Worm (Caenorhabditis elegans) whole organism, L2 larva: ENCODE measurements around the gene ccnk-1.
A peak's percentile ranks its signal among the peaks of the same experiment; 100 is the strongest.

ENCODE experiments used
- C34F6.9 ChIP-seq: fragments of 150-350 bp; optimal IDR thresholded peaks from 2 replicates; lab custom pipeline; 2014; ENCODE audit warnings: missing biosample characterization, missing genetic modification characterization
- F13H6.1 ChIP-seq: sonication (generic microtip); optimal IDR thresholded peaks from 2 replicates; lab custom pipeline; 2016; ENCODE audit warnings: missing genetic modification characterization, missing compliant biosample characterization
- R02D3.7 ChIP-seq: fragments of 150-350 bp; optimal IDR thresholded peaks from 2 replicates; lab custom pipeline; 2014; ENCODE audit warnings: missing biosample characterization, missing genetic modification characterization
- Y55F3AM.14 ChIP-seq: fragments of 200-800 bp; sonication (Bioruptor generic); optimal IDR thresholded peaks from 2 replicates; lab custom pipeline; 2018; ENCODE audit warnings: mild to moderate bottlenecking, missing genetic modification characterization, missing compliant biosample characterization
- alr-1 ChIP-seq: fragments of 150-350 bp; optimal IDR thresholded peaks from 2 replicates; lab custom pipeline; 2014; ENCODE audit warnings: missing biosample characterization, missing genetic modification characterization
- ama-1 ChIP-seq: fragments of 150-350 bp; optimal IDR thresholded peaks from 2 replicates; lab custom pipeline; 2018; ENCODE audit warnings: inconsistent platforms
- blmp-1 ChIP-seq: sonication (generic microtip); optimal IDR thresholded peaks from 2 replicates; lab custom pipeline; 2017; ENCODE audit warnings: missing genetic modification characterization, mild to moderate bottlenecking, missing compliant biosample characterization, antibody characterized with exemption, moderate library complexity; ENCODE audit not compliant: insufficient read depth
- ceh-16 ChIP-seq: fragments of 150-350 bp; optimal IDR thresholded peaks from 2 replicates; lab custom pipeline; 2014; ENCODE audit warnings: missing biosample characterization, missing genetic modification characterization
- ceh-82 ChIP-seq: fragments of 150-350 bp; optimal IDR thresholded peaks from 2 replicates; lab custom pipeline; 2014; ENCODE audit warnings: missing biosample characterization, missing genetic modification characterization
- crh-2 ChIP-seq: sonication (generic microtip); optimal IDR thresholded peaks from 2 replicates; lab custom pipeline; 2017; ENCODE audit warnings: missing biosample characterization, missing genetic modification characterization
- dmd-4 ChIP-seq: sonication (generic microtip); optimal IDR thresholded peaks from 2 replicates; lab custom pipeline; 2017; ENCODE audit warnings: missing biosample characterization, missing genetic modification characterization
- egl-27 ChIP-seq: sonication (generic microtip); optimal IDR thresholded peaks from 3 replicates; lab custom pipeline; 2017; ENCODE audit warnings: missing biosample characterization, missing genetic modification reagents, missing genetic modification characterization
- elt-1 ChIP-seq: fragments of 150-350 bp; optimal IDR thresholded peaks from 2 replicates; lab custom pipeline; 2014; ENCODE audit warnings: missing biosample characterization, missing genetic modification characterization
- elt-3 ChIP-seq: sonication (generic microtip); optimal IDR thresholded peaks from 2 replicates; lab custom pipeline; 2017; ENCODE audit warnings: missing biosample characterization, missing genetic modification characterization
- fos-1 ChIP-seq: fragments of 150-350 bp; optimal IDR thresholded peaks from 2 replicates; lab custom pipeline; 2014; ENCODE audit warnings: missing biosample characterization, missing genetic modification characterization
- gmeb-1 ChIP-seq: fragments of 150-350 bp; optimal IDR thresholded peaks from 2 replicates; lab custom pipeline; 2014; ENCODE audit warnings: missing biosample characterization, missing genetic modification characterization
- lin-11 ChIP-seq: fragments of 150-350 bp; sonication (generic microtip); optimal IDR thresholded peaks from 2 replicates; lab custom pipeline; 2014; ENCODE audit warnings: missing biosample characterization, missing genetic modification characterization, inconsistent platforms, mixed read lengths
- lin-13 ChIP-seq: fragments of 150-350 bp; optimal IDR thresholded peaks from 2 replicates; lab custom pipeline; 2014; ENCODE audit warnings: missing biosample characterization, missing genetic modification reagents, missing genetic modification characterization
- lin-39 ChIP-seq: fragments of 150-350 bp; optimal IDR thresholded peaks from 2 replicates; lab custom pipeline; 2014; ENCODE audit warnings: missing biosample characterization, missing genetic modification reagents, missing genetic modification characterization
- lsy-2 ChIP-seq, 2 experiments: fragments of 150-350 bp in 1 of 2; sonication (generic microtip) in 1 of 2; optimal IDR thresholded peaks; 2 replicates each; lab custom pipeline; 2014 to 2017; ENCODE audit warnings: missing biosample characterization in 2 of 2, missing genetic modification characterization in 2 of 2
- mab-5 ChIP-seq: fragments of 150-350 bp; optimal IDR thresholded peaks from 2 replicates; lab custom pipeline; 2014; ENCODE audit warnings: missing biosample characterization, missing genetic modification characterization
- mbf-1 ChIP-seq: sonication (generic microtip); optimal IDR thresholded peaks from 2 replicates; lab custom pipeline; 2017; ENCODE audit warnings: missing biosample characterization, missing genetic modification characterization
- mdl-1 ChIP-seq, 2 experiments: fragments of 150-350 bp in 1 of 2; sonication (generic microtip) in 1 of 2; optimal IDR thresholded peaks; 2 replicates each; lab custom pipeline; 2017; ENCODE audit warnings: missing biosample characterization in 2 of 2, missing genetic modification characterization in 2 of 2
- nhr-10 ChIP-seq: sonication (generic microtip); optimal IDR thresholded peaks from 2 replicates; lab custom pipeline; 2017; ENCODE audit warnings: missing biosample characterization, missing genetic modification characterization
- nhr-11 ChIP-seq: fragments of 150-350 bp; optimal IDR thresholded peaks from 2 replicates; lab custom pipeline; 2014; ENCODE audit warnings: missing biosample characterization, missing genetic modification characterization
- nhr-12 ChIP-seq: fragments of 150-350 bp; optimal IDR thresholded peaks from 2 replicates; lab custom pipeline; 2014; ENCODE audit warnings: missing biosample characterization, missing genetic modification characterization
- nhr-129 ChIP-seq: fragments of 150-350 bp; optimal IDR thresholded peaks from 2 replicates; lab custom pipeline; 2014; ENCODE audit warnings: missing biosample characterization, missing genetic modification characterization
- nhr-21 ChIP-seq: fragments of 150-350 bp; optimal IDR thresholded peaks from 2 replicates; lab custom pipeline; 2014; ENCODE audit warnings: missing biosample characterization, missing genetic modification characterization
- nhr-23 ChIP-seq: fragments of 150-350 bp; optimal IDR thresholded peaks from 2 replicates; lab custom pipeline; 2014; ENCODE audit warnings: missing biosample characterization, missing genetic modification reagents, missing genetic modification characterization
- nhr-237 ChIP-seq: fragments of 150-350 bp; optimal IDR thresholded peaks from 2 replicates; lab custom pipeline; 2014; ENCODE audit warnings: missing biosample characterization, missing genetic modification characterization
- nhr-25 ChIP-seq: fragments of 150-350 bp; sonication (generic microtip); optimal IDR thresholded peaks from 3 replicates; lab custom pipeline; 2014; ENCODE audit warnings: missing biosample characterization, missing genetic modification characterization
- nhr-6 ChIP-seq: fragments of 150-350 bp; optimal IDR thresholded peaks from 2 replicates; lab custom pipeline; 2014; ENCODE audit warnings: missing biosample characterization, missing genetic modification characterization
- nhr-77 ChIP-seq: fragments of 150-350 bp; optimal IDR thresholded peaks from 2 replicates; lab custom pipeline; 2014; ENCODE audit warnings: missing biosample characterization, missing genetic modification characterization
- peb-1 ChIP-seq: fragments of 150-350 bp; optimal IDR thresholded peaks from 2 replicates; lab custom pipeline; 2014; ENCODE audit warnings: missing biosample characterization, missing genetic modification characterization
- sem-4 ChIP-seq: fragments of 150-350 bp; optimal IDR thresholded peaks from 2 replicates; lab custom pipeline; 2014; ENCODE audit warnings: missing biosample characterization, missing genetic modification reagents, missing genetic modification characterization
- sma-3 ChIP-seq: sonication (generic microtip); optimal IDR thresholded peaks from 2 replicates; lab custom pipeline; 2016; ENCODE audit warnings: missing genetic modification reagents, missing genetic modification characterization, missing compliant biosample characterization
- sma-9 ChIP-seq, 2 experiments: fragments of 150-350 bp in 1 of 2; sonication (generic microtip) in 1 of 2; optimal IDR thresholded peaks; 2 replicates each; lab custom pipeline; 2014 to 2016; ENCODE audit warnings: missing genetic modification characterization in 2 of 2, mild to moderate bottlenecking in 1 of 2, missing biosample characterization in 1 of 2, missing compliant biosample characterization in 1 of 2, missing genetic modification reagents in 1 of 2, moderate library complexity in 1 of 2
- snpc-4 ChIP-seq: fragments of 150-350 bp; optimal IDR thresholded peaks from 2 replicates; lab custom pipeline; 2014; ENCODE audit warnings: missing biosample characterization, missing genetic modification characterization
- unc-39 ChIP-seq: fragments of 150-350 bp; optimal IDR thresholded peaks from 2 replicates; lab custom pipeline; 2014; ENCODE audit warnings: missing biosample characterization, missing genetic modification characterization
- unc-55 ChIP-seq: fragments of 150-350 bp; sonication (generic microtip); optimal IDR thresholded peaks from 3 replicates; lab custom pipeline; 2014; ENCODE audit warnings: missing biosample characterization, missing genetic modification reagents, missing genetic modification characterization
- unc-62 ChIP-seq: fragments of 150-350 bp; optimal IDR thresholded peaks from 2 replicates; lab custom pipeline; 2014; ENCODE audit warnings: missing biosample characterization, missing genetic modification reagents, missing genetic modification characterization
- zag-1 ChIP-seq: fragments of 150-350 bp; optimal IDR thresholded peaks from 2 replicates; lab custom pipeline; 2014; ENCODE audit warnings: missing biosample characterization, missing genetic modification characterization
- ztf-1 ChIP-seq: fragments of 200-800 bp; sonication (Bioruptor generic); conservative IDR thresholded peaks from 2 replicates; pipeline ENCODE4 v1.3.6; 2022; ENCODE audit warnings: missing genetic modification characterization, missing compliant biosample characterization
- ztf-11 ChIP-seq: sonication (generic microtip); optimal IDR thresholded peaks from 2 replicates; lab custom pipeline; 2017; ENCODE audit warnings: missing biosample characterization, missing genetic modification characterization

ccnk-1 gene

ce11 chrV:14612168-14612567 lies at the start of gene ccnk-1, which contains the start of gene R11H6.5:
TSS of gene ccnk-1 (plus strand) at chrV:14612548.
TSS of gene R11H6.5 (minus strand) at chrV:14612222.
- TF ChIP-seq sem-4 (tag; lab: Kevin White, UChicago) (peak; percentile 5), mab-5 (no peak), blmp-1 (no peak), nhr-11 (tag; lab: Kevin White, UChicago) (no peak), elt-1 (no peak), lin-11 (tag; lab: Kevin White, UChicago) (no peak), zag-1 (no peak), Y55F3AM.14 (GFP tag; lab: Kevin White, UChicago) (no peak), nhr-12 (tag; lab: Kevin White, UChicago) (no peak), gmeb-1 (tag; lab: Kevin White, UChicago) (no peak), nhr-77 (tag; lab: Kevin White, UChicago) (no peak), ceh-16 (tag; lab: Kevin White, UChicago) (no peak), F13H6.1 (tag; lab: Kevin White, UChicago) (no peak), nhr-237 (tag; lab: Kevin White, UChicago) (no peak), ztf-1 (GFP tag; lab: Robert Waterston, UW) (no peak), unc-39 (tag; lab: Kevin White, UChicago) (no peak), alr-1 (no peak), nhr-21 (tag; lab: Kevin White, UChicago) (no peak), ceh-82 (tag; lab: Kevin White, UChicago) (no peak), lsy-2 (tag; optimal IDR thresholded peaks at IDR 0.05; lab: Kevin White, UChicago) (peak; percentile 92 to 99), ztf-11 (no peak), lin-13 (GFP tag; lab: Kevin White, UChicago) (peak; percentile 32), nhr-25 (tag; lab: Kevin White, UChicago) (no peak), lin-39 (tag; lab: Kevin White, UChicago) (no peak), nhr-23 (tag; lab: Kevin White, UChicago) (no peak), R02D3.7 (no peak), C34F6.9 (tag; lab: Kevin White, UChicago) (peak; percentile 65), nhr-6 (tag; lab: Kevin White, UChicago) (no peak), sma-9 (GFP tag; optimal IDR thresholded peaks at IDR 0.05; lab: Kevin White, UChicago) (no peak), sma-9 (tag; optimal IDR thresholded peaks at IDR 0.05; lab: Kevin White, UChicago) (no peak), ama-1 (lab: Kevin White, UChicago) (no peak), sma-3 (GFP tag; lab: Kevin White, UChicago) (no peak), unc-55 (GFP tag; lab: Kevin White, UChicago) (peak; percentile 84), crh-2 (tag; lab: Kevin White, UChicago) (peak; percentile 19), snpc-4 (tag; lab: Kevin White, UChicago) (no peak), nhr-129 (peak; percentile 48), egl-27 (tag; lab: Kevin White, UChicago) (no peak), elt-3 (no peak), unc-62 (GFP tag; lab: Kevin White, UChicago) (no peak), fos-1 (peak; percentile 19), dmd-4 (tag; lab: Kevin White, UChicago) (no peak), mbf-1 (tag; lab: Kevin White, UChicago) (no peak), mdl-1 (tag; optimal IDR thresholded peaks at IDR 0.05; lab: Kevin White, UChicago) (no peak), nhr-10 (tag; lab: Kevin White, UChicago) (no peak)
- TF ChIP-seq, all 48 proteins: peak for 8

ce11 chrV:14562589-14562988 lies 49.8 kb upstream of the ccnk-1 start, which contains the start of gene C53A5.11:
TSS of gene C53A5.11 (plus strand) at chrV:14562889.
- TF ChIP-seq nhr-11 (tag; lab: Kevin White, UChicago), result no peak
- TF ChIP-seq elt-3, result no peak
- TF ChIP-seq nhr-25 (tag; lab: Kevin White, UChicago), result no peak
- no peak for TF ChIP-seq sma-3 (GFP tag; lab: Kevin White, UChicago)
- no peak for TF ChIP-seq snpc-4 (tag; lab: Kevin White, UChicago)
- no peak for TF ChIP-seq mab-5
- no peak for TF ChIP-seq elt-1
- no peak for TF ChIP-seq ceh-16 (tag; lab: Kevin White, UChicago)
- no peak for TF ChIP-seq mdl-1 (tag; optimal IDR thresholded peaks at IDR 0.05; lab: Kevin White, UChicago)
- TF ChIP-seq alr-1, result no peak
- TF ChIP-seq peb-1 (tag; lab: Kevin White, UChicago), result no peak
- no peak for TF ChIP-seq egl-27 (tag; lab: Kevin White, UChicago)
- TF ChIP-seq nhr-23 (tag; lab: Kevin White, UChicago), result no peak
- TF ChIP-seq nhr-6 (tag; lab: Kevin White, UChicago), result no peak
- TF ChIP-seq nhr-21 (tag; lab: Kevin White, UChicago), result no peak
- no peak for TF ChIP-seq Y55F3AM.14 (GFP tag; lab: Kevin White, UChicago)
